Worm (Caenorhabditis elegans): ENCODE data around the gene K07C5.9.

Gene K07C5.9

DNA sequence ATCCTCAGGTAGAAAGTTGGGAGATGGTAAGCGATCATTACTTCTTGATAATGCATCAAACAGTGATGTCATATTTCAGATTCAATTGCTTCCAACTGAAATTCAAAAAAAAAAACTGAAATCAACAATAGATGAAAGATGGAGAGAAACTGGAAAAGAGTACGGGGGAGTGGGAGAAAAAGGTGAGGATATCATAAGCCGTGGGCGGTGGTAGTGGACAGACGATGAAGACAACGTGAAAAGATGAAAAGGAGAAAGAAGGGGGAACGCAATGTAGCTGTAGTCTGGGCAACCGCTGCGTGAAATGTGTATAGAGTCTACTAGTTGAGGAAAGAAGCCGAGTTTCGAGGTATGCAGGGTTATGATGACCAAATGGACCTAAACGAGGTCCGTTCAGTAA lies 42.7 kb downstream of the K07C5.9 start, which contains the start of gene che-12:
Gene che-12 (minus strand): TSS at position 101 of the 400 bp plus-strand sequence.
- TF ChIP-seq dmd-4 (tag; optimal IDR thresholded peaks at IDR 0.05; ENCODE audit: borderline replicate concordance) (no peak), nhr-232 (tag; optimal IDR thresholded peaks at IDR 0.05) (no peak), fkh-10 (GFP tag; optimal IDR thresholded peaks at IDR 0.05) (no peak), ref-2 (tag; optimal IDR thresholded peaks at IDR 0.05) (no peak)

DNA sequence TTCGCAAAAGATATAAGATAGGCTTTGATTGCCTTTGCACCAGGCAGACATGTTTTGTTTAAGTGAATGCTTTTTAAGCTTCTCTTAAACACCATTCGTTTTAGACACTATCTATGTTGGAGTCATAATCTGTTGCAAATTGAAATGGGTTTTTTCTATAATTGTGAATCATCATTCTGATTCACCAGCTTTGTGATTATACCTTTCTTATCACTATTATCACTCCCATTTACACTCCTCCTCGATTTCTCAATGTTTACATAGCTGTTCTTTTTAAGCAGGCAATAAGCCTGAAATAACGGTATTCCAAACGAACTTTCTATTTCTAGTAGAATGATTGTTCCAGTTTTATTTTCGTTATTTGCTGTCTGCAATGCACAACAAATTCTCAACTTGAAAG lies 52.9 kb downstream of the K07C5.9 start, which contains the start of gene B0024.4:
Gene B0024.4 (plus strand): TSS at position 301 of the 400 bp plus-strand sequence.
- TF ChIP-seq gmeb-2 (tag; optimal IDR thresholded peaks at IDR 0.05) (no peak), nhr-232 (tag; optimal IDR thresholded peaks at IDR 0.05) (no peak), zip-5 (tag; optimal IDR thresholded peaks at IDR 0.05) (no peak), sox-2 (GFP tag; IDR thresholded peaks at IDR 0.05) (no peak), hlh-6 (tag; optimal IDR thresholded peaks at IDR 0.05) (no peak), hlh-30 (tag; optimal IDR thresholded peaks at IDR 0.05; ENCODE audit: insufficient read depth) (no peak)
